Worm (Caenorhabditis elegans): Measurements from ENCODE around the gene C09G4.4.

- TF ChIP-seq Y53F4B.3 (GFP tag; IDR thresholded peaks at IDR 0.05), result no peak
- TF ChIP-seq ceh-40 (GFP tag; IDR thresholded peaks at IDR 0.05), result no peak
- no peak for TF ChIP-seq lsl-1 (GFP tag; optimal IDR thresholded peaks at IDR 0.05)
Measured at ce11 chrIV:8526579-8526978, 13.8 kb downstream of the C09G4.4 start.
